Fruit fly (Drosophila melanogaster): ENCODE results near the gene CG31206.

DNA sequence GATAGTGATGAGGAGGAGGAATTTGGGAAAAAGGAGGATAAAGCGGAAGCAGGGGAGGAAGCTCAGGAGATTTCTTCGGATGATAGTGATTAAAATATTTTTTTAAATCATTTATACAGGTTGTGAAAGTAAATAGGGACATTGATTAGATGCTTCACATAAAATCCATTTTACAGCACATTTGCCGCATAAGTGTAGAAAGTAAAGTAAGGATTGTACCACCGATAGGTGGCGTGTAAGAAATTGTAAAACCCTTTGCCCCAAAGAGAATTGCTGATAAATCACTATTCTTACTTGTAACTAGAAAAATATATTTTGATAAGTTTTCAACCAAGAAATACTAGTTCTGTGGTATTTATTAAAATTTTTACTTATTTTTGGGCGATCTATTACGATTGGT, 48.8 kb downstream of the CG31206 start:
- no peak for TF ChIP-seq usp (GFP tag; optimal IDR thresholded peaks at IDR 0.05)
- no peak for TF ChIP-seq pan (optimal IDR thresholded peaks at IDR 0.05)
- no peak for TF ChIP-seq psq (optimal IDR thresholded peaks at IDR 0.05)
